Worm (Caenorhabditis elegans) whole organism, L4 larva: Measurements from ENCODE around the gene btbd-10.

Source experiments
- mdl-1 ChIP-seq, 2 experiments: fragments of 150-350 bp in 1 of 2; sonication (generic microtip) in 1 of 2; optimal IDR thresholded peaks; 2 replicates each; lab custom pipeline; 2014 to 2017; ENCODE audit warnings: missing biosample characterization in 2 of 2, missing genetic modification characterization in 2 of 2
- mes-2 ChIP-seq: sonication (generic microtip); optimal IDR thresholded peaks from 2 replicates; lab custom pipeline; 2016; ENCODE audit warnings: missing genotype, mild to moderate bottlenecking, missing genetic modification characterization, missing compliant biosample characterization; ENCODE audit not compliant: poor library complexity, severe bottlenecking
- nhr-237 ChIP-seq: sonication (generic microtip); optimal IDR thresholded peaks from 2 replicates; lab custom pipeline; 2017; ENCODE audit warnings: missing biosample characterization, missing genetic modification characterization

- TF ChIP-seq nhr-237 (tag; lab: Kevin White, UChicago): no peak
- TF ChIP-seq mdl-1 (tag; optimal IDR thresholded peaks at IDR 0.05; lab: Kevin White, UChicago): peak in 1 of 2 experiments; percentile 36
- no peak for TF ChIP-seq mes-2
Observed at ce11 chrII:4856113-4856512, 48.7 kb upstream of the btbd-10 start.
